Worm (Caenorhabditis elegans): ENCODE measurements around the gene col-83.

Gene col-83

DNA sequence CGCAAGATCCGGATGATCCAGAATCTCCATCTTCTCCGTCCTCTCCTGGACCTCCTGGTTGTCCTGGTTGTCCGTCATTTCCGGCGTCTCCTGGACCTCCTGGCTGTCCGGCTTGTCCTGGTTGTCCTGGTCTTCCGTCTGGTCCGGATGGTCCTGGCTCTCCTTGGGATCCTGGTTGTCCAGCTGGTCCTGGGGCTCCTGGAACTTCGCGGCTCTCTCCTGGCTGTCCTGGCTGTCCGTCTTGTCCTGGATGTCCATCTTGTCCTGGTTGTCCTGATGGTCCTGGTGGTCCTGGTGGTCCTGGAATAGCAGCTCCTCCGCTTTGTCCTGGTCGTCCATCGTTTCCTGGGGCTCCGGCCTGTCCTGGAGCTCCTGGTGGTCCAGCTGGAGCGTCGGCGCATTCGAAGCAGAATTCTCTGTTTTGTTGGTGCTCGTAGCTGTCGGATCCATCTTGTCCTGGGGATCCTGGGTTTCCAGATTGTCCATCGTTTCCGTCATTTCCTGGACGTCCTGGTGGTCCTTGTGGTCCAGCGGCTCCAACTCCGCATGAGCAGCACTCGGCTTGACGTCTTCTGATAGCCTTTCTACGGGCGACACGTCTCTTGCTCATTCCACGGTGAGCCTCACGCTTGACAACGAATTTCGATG, 33.1 kb downstream of the col-83 start:
- no peak for TF ChIP-seq unc-62 (GFP tag; optimal IDR thresholded peaks at IDR 0.05)

DNA sequence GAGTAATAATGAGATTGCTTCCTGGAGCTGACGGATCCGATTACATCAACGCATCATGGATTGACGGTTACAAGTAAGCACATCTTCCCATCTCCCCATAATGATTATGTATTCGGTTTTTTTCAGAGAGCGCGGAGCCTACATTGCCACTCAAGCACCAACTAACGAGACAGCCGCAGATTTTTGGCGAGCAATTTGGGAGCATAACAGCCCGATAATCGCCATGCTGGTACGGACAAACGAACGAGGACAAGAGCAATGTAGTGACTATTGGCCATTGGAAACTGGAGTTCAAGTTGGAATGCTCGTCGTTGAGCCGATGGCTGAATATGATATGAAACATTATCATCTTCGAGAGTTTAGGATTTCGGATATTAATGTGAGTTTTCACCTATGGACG, 34.9 kb downstream of the col-83 start:
- TF ChIP-seq unc-62 (GFP tag; optimal IDR thresholded peaks at IDR 0.05): no peak

DNA sequence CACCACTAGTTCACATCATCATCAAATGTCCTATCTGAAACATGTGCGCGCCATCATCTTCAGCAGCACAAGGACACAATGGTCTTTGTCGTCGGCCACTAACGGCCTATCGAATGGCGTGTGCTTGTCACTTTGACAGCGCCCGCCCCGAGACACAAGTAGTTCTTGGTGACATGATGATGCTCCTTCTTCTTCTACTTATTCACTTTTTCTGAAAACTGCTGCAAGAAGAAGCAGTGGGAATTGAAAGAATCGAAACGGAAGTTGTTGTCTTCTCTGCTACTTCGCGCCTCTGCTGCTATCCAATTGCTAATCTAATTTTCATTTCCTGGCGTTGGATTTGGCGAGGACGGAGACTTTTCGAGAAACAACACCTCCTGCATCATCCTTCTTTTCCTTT, 41.4 kb downstream of the col-83 start:
- TF ChIP-seq unc-62 (GFP tag; optimal IDR thresholded peaks at IDR 0.05): no peak

DNA sequence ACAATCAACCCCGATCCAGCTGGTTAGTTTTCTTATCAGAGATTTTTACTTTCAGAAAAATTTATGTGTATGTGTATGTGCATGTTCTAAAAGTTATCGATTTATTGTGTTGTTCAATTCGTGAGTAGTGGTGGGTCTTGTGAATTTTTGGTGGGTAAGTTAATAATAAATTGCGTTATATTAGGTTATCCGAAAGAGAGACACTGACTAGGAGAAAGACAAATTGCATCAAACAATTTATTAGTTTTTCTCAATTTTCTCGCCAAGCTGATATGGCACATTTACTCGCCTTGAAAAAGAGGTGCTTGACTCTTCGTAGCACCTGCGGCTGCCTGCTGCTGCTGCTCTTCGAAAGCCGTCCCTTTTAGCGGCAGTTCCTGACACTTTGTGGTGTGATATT, 46.7 kb downstream of the col-83 start:
- no peak for TF ChIP-seq unc-62 (GFP tag; optimal IDR thresholded peaks at IDR 0.05)

DNA sequence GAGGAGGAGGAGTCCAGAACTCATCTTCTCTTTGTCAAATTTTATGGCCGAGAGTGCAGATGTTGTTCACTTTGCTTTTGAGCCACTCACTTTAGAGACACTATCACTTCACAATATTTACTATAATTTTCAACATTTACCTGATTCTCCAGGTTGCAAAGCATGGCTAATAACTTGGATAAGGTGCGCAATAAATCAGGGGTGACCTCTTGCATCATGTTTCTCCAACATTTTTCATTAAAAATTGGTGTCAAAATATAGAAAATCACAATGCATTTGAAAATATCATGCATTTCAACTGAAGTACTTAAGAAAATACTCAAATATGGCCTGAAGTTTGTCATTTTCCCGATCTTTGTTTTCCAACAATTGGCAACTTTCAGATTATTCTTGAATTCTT, 50.2 kb downstream of the col-83 start:
- TF ChIP-seq unc-62 (GFP tag; optimal IDR thresholded peaks at IDR 0.05): no peak
